Worm (Caenorhabditis elegans) whole organism, young adult: Measurements from ENCODE around the gene Y38C1AA.19.

ENCODE experiments used
- B0261.1 ChIP-seq: sonication (generic microtip); optimal IDR thresholded peaks from 2 replicates; lab custom pipeline; 2016; ENCODE audit warnings: mild to moderate bottlenecking, missing genetic modification characterization, moderate library complexity, missing compliant biosample characterization
- C17E4.6 ChIP-seq: fragments of 200-800 bp; sonication (Bioruptor generic); IDR thresholded peaks from 2 replicates; pipeline ENCODE4 v1.3.6; 2022; ENCODE audit warnings: missing genetic modification reagents, missing genetic modification characterization, missing compliant biosample characterization
- attf-5 ChIP-seq: fragments of 200-800 bp; sonication (Bioruptor generic); optimal IDR thresholded peaks from 2 replicates; lab custom pipeline; 2018; ENCODE audit warnings: mild to moderate bottlenecking, missing genetic modification characterization, missing compliant biosample characterization
- chd-7 ChIP-seq: sonication (generic microtip); optimal IDR thresholded peaks from 2 replicates; lab custom pipeline; 2016; ENCODE audit warnings: mild to moderate bottlenecking, missing genetic modification characterization, moderate library complexity, missing compliant biosample characterization
- efl-1 ChIP-seq: fragments of 150-350 bp; optimal IDR thresholded peaks from 2 replicates; lab custom pipeline; 2014; ENCODE audit warnings: missing biosample characterization, missing genetic modification reagents, missing genetic modification characterization
- fkh-3 ChIP-seq: sonication (generic microtip); optimal IDR thresholded peaks from 2 replicates; lab custom pipeline; 2016; ENCODE audit warnings: mild to moderate bottlenecking, missing genetic modification characterization, missing compliant biosample characterization
- lsy-27 ChIP-seq: sonication (generic microtip); optimal IDR thresholded peaks from 2 replicates; lab custom pipeline; 2017; ENCODE audit warnings: missing genetic modification characterization, mild to moderate bottlenecking, missing compliant biosample characterization, antibody characterized with exemption, missing genotype, borderline replicate concordance; ENCODE audit not compliant: insufficient read depth
- madf-8 ChIP-seq: fragments of 200-800 bp; sonication (Bioruptor generic); conservative IDR thresholded peaks from 2 replicates; pipeline ENCODE4 v1.3.6; 2022; ENCODE audit warnings: missing genetic modification reagents, missing genetic modification characterization, missing compliant biosample characterization
- mcd-1 ChIP-seq: fragments of 200-800 bp; sonication (Bioruptor generic); IDR thresholded peaks from 2 replicates; pipeline ENCODE4 v1.3.6; 2022; ENCODE audit warnings: missing genetic modification reagents, missing genetic modification characterization, missing compliant biosample characterization
- snpc-4 ChIP-seq, 5 experiments: fragments of 150-350 bp in 1 of 5; sonication (generic microtip) in 4 of 5; optimal IDR thresholded peaks; 2 replicates each; lab custom pipeline; 2014 to 2018; ENCODE audit warnings: missing genetic modification characterization in 5 of 5, missing biosample characterization in 3 of 5, antibody characterized with exemption in 2 of 5, mild to moderate bottlenecking in 2 of 5, missing compliant biosample characterization in 2 of 5, missing genotype in 2 of 5, moderate library complexity in 2 of 5, missing genetic modification reagents in 1 of 5
- unc-62 ChIP-seq: fragments of 150-350 bp; optimal IDR thresholded peaks from 2 replicates; lab custom pipeline; 2014; ENCODE audit warnings: missing biosample characterization, missing genetic modification reagents, missing genetic modification characterization
- xnd-1 ChIP-seq: sonication (generic microtip); optimal IDR thresholded peaks from 2 replicates; lab custom pipeline; 2016; ENCODE audit warnings: missing genotype, missing genetic modification reagents, missing genetic modification characterization, missing compliant biosample characterization

Gene Y38C1AA.19

DNA sequence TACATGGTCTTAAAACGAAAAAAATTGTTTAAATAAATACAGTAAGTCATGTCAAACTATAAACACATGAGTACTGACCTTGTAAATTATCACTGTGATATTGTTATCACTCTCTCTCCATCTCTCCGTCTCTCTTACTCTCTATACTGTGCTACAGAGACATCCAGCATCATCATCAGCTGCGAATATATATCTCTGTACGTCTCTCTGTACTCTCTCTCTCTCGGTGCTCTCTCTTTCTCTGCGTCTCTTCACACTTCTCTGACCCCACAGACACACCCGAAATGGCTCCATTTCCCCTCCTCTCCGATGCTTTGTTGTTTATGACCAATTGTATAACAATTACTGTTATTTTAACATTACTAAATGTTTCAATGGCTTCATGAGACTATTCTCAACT, 50.6 kb downstream of the Y38C1AA.19 start (continued):
- TF ChIP-seq mcd-1 (GFP tag; lab: Robert Waterston, UW) = 0 out of 2 replicates have a peak, but pooled peaks have one; percentile 37
- no peak for TF ChIP-seq fkh-3 (tag; lab: Kevin White, UChicago)
- TF ChIP-seq snpc-4 (GFP tag; optimal IDR thresholded peaks at IDR 0.05; lab: Kevin White, UChicago) = no peak
- TF ChIP-seq snpc-4 (tag; optimal IDR thresholded peaks at IDR 0.05; lab: Kevin White, UChicago) = no peak
- TF ChIP-seq unc-62 (GFP tag; lab: Kevin White, UChicago) = no peak
- no peak for TF ChIP-seq efl-1 (GFP tag; lab: Kevin White, UChicago)
- TF ChIP-seq C17E4.6 (GFP tag; lab: Robert Waterston, UW) = no peak
- TF ChIP-seq xnd-1 (tag; lab: Kevin White, UChicago) = no peak
- peak; percentile 66 for TF ChIP-seq attf-5 (GFP tag; lab: Kevin White, UChicago)
- TF ChIP-seq madf-8 (GFP tag; lab: Robert Waterston, UW) = no peak
- no peak for TF ChIP-seq chd-7 (tag; lab: Kevin White, UChicago)
- TF ChIP-seq B0261.1 (tag; lab: Kevin White, UChicago) = no peak
- TF ChIP-seq lsy-27 (tag; lab: Kevin White, UChicago) = no peak
